Worm (Caenorhabditis elegans): ENCODE results near the gene mars-1.

mars-1 gene

ce11 chrIV:11584853-11585252 lies 50.4 kb downstream of the mars-1 start:
- TF ChIP-seq unc-62 (GFP tag; optimal IDR thresholded peaks at IDR 0.05) (no peak), lin-13 (GFP tag; optimal IDR thresholded peaks at IDR 0.05) (no peak), nhr-237 (tag; optimal IDR thresholded peaks at IDR 0.05) (no peak), ceh-16 (tag; optimal IDR thresholded peaks at IDR 0.05) (no peak), crh-2 (tag; optimal IDR thresholded peaks at IDR 0.05) (no peak), peb-1 (tag; optimal IDR thresholded peaks at IDR 0.05) (no peak), mab-5 (tag; optimal IDR thresholded peaks at IDR 0.05) (no peak), nhr-129 (tag; optimal IDR thresholded peaks at IDR 0.05) (peak; percentile 10)

ce11 chrIV:11583906-11584378 lies 51.3 kb downstream of the mars-1 start, which contains the start of gene F12F6.1:
F12F6.1 (plus strand) TSS chrIV:11583956.
- TF ChIP-seq nhr-129 (tag; optimal IDR thresholded peaks at IDR 0.05): peak; percentile 19
- TF ChIP-seq lin-11 (tag; optimal IDR thresholded peaks at IDR 0.05): peak; percentile 35
- TF ChIP-seq elt-1 (tag; optimal IDR thresholded peaks at IDR 0.05): no peak

- TF ChIP-seq dmd-4 (tag; optimal IDR thresholded peaks at IDR 0.05): no peak
- TF ChIP-seq crh-2 (tag; optimal IDR thresholded peaks at IDR 0.05): peak; percentile 7
- TF ChIP-seq gmeb-1 (tag; optimal IDR thresholded peaks at IDR 0.05): no peak
- TF ChIP-seq fos-1 (tag; optimal IDR thresholded peaks at IDR 0.05): peak; percentile 31
- TF ChIP-seq mbf-1 (tag; optimal IDR thresholded peaks at IDR 0.05): no peak
- TF ChIP-seq ztf-1 (GFP tag; conservative IDR thresholded peaks at IDR 0.05): no peak
Measured at ce11 chrIV:11582450-11583166, 52.7 kb downstream of the mars-1 start.

Data from whole organism, L2 larva.